5 fruit fly cellular contexts compared by ENCODE assay signal in genomic region chr3R:28888561-28889426, dm6.
TF ChIP-seq lines count a peak whose summit lies in the region.

No protein-coding gene starts in this region.

TF ChIP-seq in whole organism, adult, 20 proteins besides CTCF, POLR2A, EP300 and RAD21 (continued from another document):
- TF ChIP-seq cic (GFP tag; optimal IDR thresholded peaks at IDR 0.05; lab: Kevin White, UChicago) = peak; percentile 40
- no peak for TF ChIP-seq kay (GFP tag; lab: Kevin White, UChicago; ENCODE audit: borderline replicate concordance)
TF ChIP-seq in whole organism, adult: peak in this region for 18.

TF ChIP-seq in whole organism, embryonic, 481 proteins besides CTCF, POLR2A, EP300 and RAD21 (continued from another document and continues in another):
- peak; percentile 85 for TF ChIP-seq pho (GFP tag; optimal IDR thresholded peaks at IDR 0.05; lab: Kevin White, UChicago)
- peak; percentile 69 for TF ChIP-seq NK7.1 (GFP tag; optimal IDR thresholded peaks at IDR 0.05; lab: Kevin White, UChicago)
- peak; percentile 65 for TF ChIP-seq tap (tag; optimal IDR thresholded peaks at IDR 0.05; lab: Kevin White, UChicago)
- no peak for TF ChIP-seq Bgb (GFP tag; IDR thresholded peaks at IDR 0.05; lab: Robert Waterston, UW; ENCODE audit: partially characterized antibody)
- TF ChIP-seq slbo (GFP tag; IDR thresholded peaks at IDR 0.05; lab: Robert Waterston, UW) = peak; percentile 84
- peak; percentile 37; the same call in 1 of the 2 replicates for TF ChIP-seq Dref (GFP tag; IDR thresholded peaks at IDR 0.05; lab: Robert Waterston, UW)
- peak; percentile 38 for TF ChIP-seq twi (tag; optimal IDR thresholded peaks at IDR 0.05; lab: Kevin White, UChicago)
- TF ChIP-seq CG11247 (GFP tag; IDR thresholded peaks at IDR 0.05; lab: Robert Waterston, UW) = peak; percentile 81
- TF ChIP-seq nerfin-2 (GFP tag; IDR thresholded peaks at IDR 0.05; lab: Robert Waterston, UW; ENCODE audit: partially characterized antibody) = no peak
- TF ChIP-seq CG9817 (tag; optimal IDR thresholded peaks at IDR 0.05; lab: Kevin White, UChicago) = peak; percentile 88
- 0 out of 4 replicates have a peak, but pooled peaks have one; percentile 15 for TF ChIP-seq chinmo (GFP tag; IDR thresholded peaks at IDR 0.05; lab: Robert Waterston, UW; ENCODE audit: partially characterized antibody)
- peak; percentile 39 to 72 for TF ChIP-seq bsh (GFP tag; optimal IDR thresholded peaks at IDR 0.05; lab: Kevin White, UChicago)
- TF ChIP-seq Chrac-16 (GFP tag; optimal IDR thresholded peaks at IDR 0.05; lab: Kevin White, UChicago) = peak; percentile 76
- peak; percentile 71 for TF ChIP-seq sisA (GFP tag; IDR thresholded peaks at IDR 0.05; lab: Robert Waterston, UW)
- peak; percentile 56; the same call in 1 of the 3 replicates for TF ChIP-seq ken (GFP tag; IDR thresholded peaks at IDR 0.05; lab: Robert Waterston, UW)
- peak in 1 of 2 experiments; percentile 6 for TF ChIP-seq Hr78 (GFP tag; optimal IDR thresholded peaks at IDR 0.05; lab: Kevin White, UChicago)
- peak; percentile 77 for TF ChIP-seq HHEX (GFP tag; optimal IDR thresholded peaks at IDR 0.05; lab: Kevin White, UChicago)
- no peak for TF ChIP-seq dati (GFP tag; IDR thresholded peaks at IDR 0.05; lab: Robert Waterston, UW)
- TF ChIP-seq gro (GFP tag; optimal IDR thresholded peaks at IDR 0.05; lab: Kevin White, UChicago) = peak; percentile 77
- peak; percentile 63 for TF ChIP-seq CG13775 (GFP tag; optimal IDR thresholded peaks at IDR 0.05; lab: Kevin White, UChicago)
- peak; percentile 55 for TF ChIP-seq luna (GFP tag; optimal IDR thresholded peaks at IDR 0.05; lab: Kevin White, UChicago)
- no peak for TF ChIP-seq ro (GFP tag; IDR thresholded peaks at IDR 0.05; lab: Robert Waterston, UW)
- peak; percentile 67 for TF ChIP-seq disco-r (GFP tag; optimal IDR thresholded peaks at IDR 0.05; lab: Kevin White, UChicago)
- TF ChIP-seq CG14860 (GFP tag; IDR thresholded peaks at IDR 0.05; lab: Robert Waterston, UW; ENCODE audit: partially characterized antibody) = no peak
- peak; percentile 68 for TF ChIP-seq scrt (GFP tag; optimal IDR thresholded peaks at IDR 0.05; lab: Kevin White, UChicago)
- TF ChIP-seq trh (GFP tag; optimal IDR thresholded peaks at IDR 0.05; lab: Kevin White, UChicago) = peak; percentile 22
- peak; percentile 33 for TF ChIP-seq cg (GFP tag; optimal IDR thresholded peaks at IDR 0.05; lab: Kevin White, UChicago)
- no peak for TF ChIP-seq hb (GFP tag; IDR thresholded peaks at IDR 0.05; lab: Robert Waterston, UW; ENCODE audit: partially characterized antibody)
- peak; percentile 59 for TF ChIP-seq CG32772 (GFP tag; IDR thresholded peaks at IDR 0.05; lab: Robert Waterston, UW)
- peak; percentile 32 for TF ChIP-seq MBD-R2 (GFP tag; IDR thresholded peaks at IDR 0.05; lab: Robert Waterston, UW)

TF ChIP-seq in whole organism, prepupa, 60 proteins besides CTCF, POLR2A, EP300 and RAD21 (continued from another document and continues in another):
- TF ChIP-seq CG1621 (tag; optimal IDR thresholded peaks at IDR 0.05; lab: Kevin White, UChicago) (peak; percentile 62), CG32006 (GFP tag; optimal IDR thresholded peaks at IDR 0.05; lab: Kevin White, UChicago) (peak; percentile 82), Eip78C (GFP tag; lab: Kevin White, UChicago) (peak; percentile 92), ss (GFP tag; optimal IDR thresholded peaks at IDR 0.05; lab: Kevin White, UChicago) (peak; percentile 53 to 62), Sox15 (GFP tag; optimal IDR thresholded peaks at IDR 0.05; lab: Kevin White, UChicago) (peak; percentile 68), fkh (GFP tag; optimal IDR thresholded peaks at IDR 0.05; lab: Kevin White, UChicago) (peak; percentile 19), Sox14 (GFP tag; optimal IDR thresholded peaks at IDR 0.05; lab: Kevin White, UChicago) (peak; percentile 87), dac (GFP tag; optimal IDR thresholded peaks at IDR 0.05; lab: Kevin White, UChicago) (peak; percentile 70), CG6276 (GFP tag; optimal IDR thresholded peaks at IDR 0.05; lab: Kevin White, UChicago) (peak; percentile 54), cyc (GFP tag; optimal IDR thresholded peaks at IDR 0.05; lab: Kevin White, UChicago) (peak; percentile 90), eg (GFP tag; IDR thresholded peaks at IDR 0.05; lab: Robert Waterston, UW) (peak; percentile 71), dsx (GFP tag; optimal IDR thresholded peaks at IDR 0.05; lab: Kevin White, UChicago; ENCODE audit: poor library complexity, severe bottlenecking) (peak; percentile 21), CG3032 (tag; optimal IDR thresholded peaks at IDR 0.05; lab: Kevin White, UChicago) (peak; percentile 75), CG34406 (GFP tag; optimal IDR thresholded peaks at IDR 0.05; lab: Kevin White, UChicago) (peak; percentile 59), CG6808 (GFP tag; optimal IDR thresholded peaks at IDR 0.05; lab: Kevin White, UChicago) (peak; percentile 83), CG8632 (GFP tag; optimal IDR thresholded peaks at IDR 0.05; lab: Kevin White, UChicago) (peak; percentile 59), esn (GFP tag; optimal IDR thresholded peaks at IDR 0.05; lab: Kevin White, UChicago) (peak; percentile 83), Ets96B (tag; optimal IDR thresholded peaks at IDR 0.05; lab: Kevin White, UChicago) (peak; percentile 42), acj6 (GFP tag; optimal IDR thresholded peaks at IDR 0.05; lab: Kevin White, UChicago) (peak; percentile 74), OdsH (GFP tag; optimal IDR thresholded peaks at IDR 0.05; lab: Kevin White, UChicago) (peak; percentile 82), fd59A (GFP tag; optimal IDR thresholded peaks at IDR 0.05; lab: Kevin White, UChicago) (peak; percentile 8), vri (GFP tag; optimal IDR thresholded peaks at IDR 0.05; lab: Kevin White, UChicago) (peak; percentile 69), salr (GFP tag; optimal IDR thresholded peaks at IDR 0.05; lab: Kevin White, UChicago) (peak; percentile 8 to 22), Hr39 (GFP tag; optimal IDR thresholded peaks at IDR 0.05; lab: Kevin White, UChicago) (peak; percentile 89), net (GFP tag; optimal IDR thresholded peaks at IDR 0.05; lab: Kevin White, UChicago) (peak; percentile 77), CG6854 (GFP tag; optimal IDR thresholded peaks at IDR 0.05; lab: Kevin White, UChicago) (no peak), CG11902 (GFP tag; optimal IDR thresholded peaks at IDR 0.05; lab: Kevin White, UChicago) (peak; percentile 62), CG10669 (GFP tag; optimal IDR thresholded peaks at IDR 0.05; lab: Kevin White, UChicago) (peak; percentile 68), Hr4 (GFP tag; optimal IDR thresholded peaks at IDR 0.05; lab: Kevin White, UChicago) (peak; percentile 86), lz (GFP tag; optimal IDR thresholded peaks at IDR 0.05; lab: Kevin White, UChicago) (peak; percentile 86), CG11762 (GFP tag; optimal IDR thresholded peaks at IDR 0.05; lab: Kevin White, UChicago; ENCODE audit: insufficient read depth) (peak; percentile 73), CG6163 (GFP tag; IDR thresholded peaks at IDR 0.05; lab: Robert Waterston, UW) (peak; percentile 78), CG8319 (GFP tag; optimal IDR thresholded peaks at IDR 0.05; lab: Kevin White, UChicago) (peak; percentile 70)

TF ChIP-seq in whole organism, pupa, 21 proteins besides CTCF, POLR2A, EP300 and RAD21 (continued from another document):
- peak; percentile 69 for TF ChIP-seq CG8159 (tag; optimal IDR thresholded peaks at IDR 0.05; lab: Kevin White, UChicago)

TF ChIP-seq in whole organism, wandering third instar larva, 38 proteins besides CTCF, POLR2A, EP300 and RAD21 (continued from another document):
- TF ChIP-seq woc (GFP tag; optimal IDR thresholded peaks at IDR 0.05; lab: Kevin White, UChicago) = peak; percentile 79
- TF ChIP-seq CG32264 (GFP tag; optimal IDR thresholded peaks at IDR 0.05; lab: Kevin White, UChicago) = peak; percentile 67
- TF ChIP-seq br (GFP tag; optimal IDR thresholded peaks at IDR 0.05; lab: Kevin White, UChicago) = peak; percentile 90
- TF ChIP-seq psq (GFP tag; optimal IDR thresholded peaks at IDR 0.05; lab: Kevin White, UChicago) = peak; percentile 78
- TF ChIP-seq Sp1 (GFP tag; optimal IDR thresholded peaks at IDR 0.05; lab: Kevin White, UChicago) = peak; percentile 72
- peak; percentile 82 for TF ChIP-seq CG9705 (GFP tag; optimal IDR thresholded peaks at IDR 0.05; lab: Kevin White, UChicago)
- TF ChIP-seq Mio (GFP tag; optimal IDR thresholded peaks at IDR 0.05; lab: Kevin White, UChicago) = peak; percentile 36
- peak; percentile 50 for TF ChIP-seq GATAd (GFP tag; optimal IDR thresholded peaks at IDR 0.05; lab: Kevin White, UChicago)
- TF ChIP-seq Hnf4 (GFP tag; optimal IDR thresholded peaks at IDR 0.05; lab: Kevin White, UChicago) = peak; percentile 91
- TF ChIP-seq CrebA (GFP tag; optimal IDR thresholded peaks at IDR 0.05; lab: Kevin White, UChicago; ENCODE audit: borderline replicate concordance) = no peak
- no peak for TF ChIP-seq tai (GFP tag; optimal IDR thresholded peaks at IDR 0.05; lab: Kevin White, UChicago)
- TF ChIP-seq dmrt93B (GFP tag; optimal IDR thresholded peaks at IDR 0.05; lab: Kevin White, UChicago) = peak; percentile 76
- TF ChIP-seq Hr83 (GFP tag; optimal IDR thresholded peaks at IDR 0.05; lab: Kevin White, UChicago; ENCODE audit: poor library complexity, severe bottlenecking) = peak; percentile 68
